Worm (Caenorhabditis elegans) whole organism, L1 larva: ENCODE measurements around the gene decr-1.3.

ENCODE experiments used
- C16A3.4 ChIP-seq: fragments of 150-350 bp; optimal IDR thresholded peaks from 2 replicates; lab custom pipeline; 2014; ENCODE audit warnings: missing biosample characterization, missing genetic modification characterization
- C34B4.2 ChIP-seq: sonication (generic microtip); optimal IDR thresholded peaks from 2 replicates; lab custom pipeline; 2017; ENCODE audit warnings: mild to moderate bottlenecking, missing genetic modification characterization, missing compliant biosample characterization
- aha-1 ChIP-seq: fragments of 150-350 bp; optimal IDR thresholded peaks from 2 replicates; lab custom pipeline; 2014; ENCODE audit warnings: missing biosample characterization, missing genetic modification characterization
- alr-1 ChIP-seq: fragments of 200-800 bp; sonication (Bioruptor generic); optimal IDR thresholded peaks from 2 replicates; lab custom pipeline; 2018; ENCODE audit warnings: borderline replicate concordance, mild to moderate bottlenecking, missing genetic modification characterization, missing compliant biosample characterization
- blmp-1 ChIP-seq: fragments of 150-350 bp; optimal IDR thresholded peaks from 2 replicates; lab custom pipeline; 2014; ENCODE audit warnings: missing biosample characterization, missing genetic modification characterization
- dpl-1 ChIP-seq, 3 experiments: fragments of 150-350 bp in 2 of 3; sonication (generic microtip) in 1 of 3; optimal IDR thresholded peaks; 2 replicates each; lab custom pipeline; 2014 to 2017; ENCODE audit warnings: missing biosample characterization in 3 of 3, missing genetic modification characterization in 3 of 3, missing genetic modification reagents in 3 of 3
- efl-1 ChIP-seq, 4 experiments: fragments of 150-350 bp; optimal IDR thresholded peaks in 3 of 4; peaks in 1 of 4; 1 replicate in 1 of 4; 2 replicates in 3 of 4; lab custom pipeline; 2014; ENCODE audit warnings: missing biosample characterization in 2 of 4, missing genetic modification characterization in 2 of 4, missing genetic modification reagents in 2 of 4
- egl-13 ChIP-seq: sonication (generic microtip); optimal IDR thresholded peaks from 2 replicates; lab custom pipeline; 2016; ENCODE audit warnings: missing genotype, missing genetic modification reagents, missing genetic modification characterization, missing compliant biosample characterization
- elt-2 ChIP-seq: sonication (generic microtip); optimal IDR thresholded peaks from 2 replicates; lab custom pipeline; 2016; ENCODE audit warnings: missing genetic modification characterization, mild to moderate bottlenecking, inconsistent platforms, missing compliant biosample characterization, missing genetic modification reagents
- elt-3 ChIP-seq, 6 experiments: fragments of 150-350 bp in 1 of 6; sonication (generic microtip); optimal IDR thresholded peaks; 2 replicates each; lab custom pipeline; 2017 to 2018; ENCODE audit warnings: missing biosample characterization in 6 of 6, missing genetic modification characterization in 6 of 6, inconsistent platforms in 1 of 6
- fkh-4 ChIP-seq: sonication (generic microtip); optimal IDR thresholded peaks from 2 replicates; lab custom pipeline; 2016; ENCODE audit warnings: missing compliant biosample characterization, missing genetic modification characterization, borderline replicate concordance
- fos-1 ChIP-seq: fragments of 150-350 bp; optimal IDR thresholded peaks from 2 replicates; lab custom pipeline; 2014; ENCODE audit warnings: missing biosample characterization, missing genetic modification characterization
- hlh-17 ChIP-seq: fragments of 200-800 bp; sonication (Bioruptor generic); optimal IDR thresholded peaks from 2 replicates; lab custom pipeline; 2018; ENCODE audit warnings: missing genetic modification characterization, mild to moderate bottlenecking, missing compliant biosample characterization, moderate library complexity, borderline replicate concordance
- hpl-2 ChIP-seq: fragments of 150-350 bp; optimal IDR thresholded peaks from 2 replicates; lab custom pipeline; 2014; ENCODE audit warnings: missing biosample characterization, missing genetic modification reagents, missing genetic modification characterization
- irx-1 ChIP-seq: sonication (generic microtip); optimal IDR thresholded peaks from 2 replicates; lab custom pipeline; 2016; ENCODE audit warnings: missing genetic modification characterization, missing compliant biosample characterization
- jun-1 ChIP-seq: fragments of 150-350 bp; optimal IDR thresholded peaks from 2 replicates; lab custom pipeline; 2014; ENCODE audit warnings: missing biosample characterization, missing genetic modification reagents, missing genetic modification characterization
- lin-14 ChIP-seq: fragments of 200-800 bp; sonication (Bioruptor generic); optimal IDR thresholded peaks from 2 replicates; lab custom pipeline; 2018; ENCODE audit warnings: mild to moderate bottlenecking, missing genetic modification characterization, moderate library complexity, missing compliant biosample characterization
- mef-2 ChIP-seq: fragments of 150-350 bp; optimal IDR thresholded peaks from 2 replicates; lab custom pipeline; 2014; ENCODE audit warnings: missing biosample characterization, missing genetic modification characterization
- nhr-19 ChIP-seq: fragments of 200-800 bp; sonication (Bioruptor generic); conservative IDR thresholded peaks from 2 replicates; pipeline ENCODE4 v1.3.6; 2022; ENCODE audit warnings: missing genetic modification characterization, missing compliant biosample characterization
- pqm-1 ChIP-seq: sonication (generic microtip); optimal IDR thresholded peaks from 3 replicates; lab custom pipeline; 2017; ENCODE audit warnings: missing biosample characterization, missing genetic modification characterization
- sptf-1 ChIP-seq: fragments of 150-350 bp; optimal IDR thresholded peaks from 2 replicates; lab custom pipeline; 2014; ENCODE audit warnings: missing biosample characterization, missing genetic modification characterization
- tlp-1 ChIP-seq: fragments of 150-350 bp; optimal IDR thresholded peaks from 2 replicates; lab custom pipeline; 2014; ENCODE audit warnings: missing biosample characterization, missing genetic modification characterization
- vab-15 ChIP-seq: sonication (generic microtip); optimal IDR thresholded peaks from 2 replicates; lab custom pipeline; 2017; ENCODE audit warnings: missing genotype, mild to moderate bottlenecking, missing genetic modification characterization, missing compliant biosample characterization
- zag-1 ChIP-seq: fragments of 150-350 bp; optimal IDR thresholded peaks from 2 replicates; lab custom pipeline; 2014; ENCODE audit warnings: missing biosample characterization, missing genetic modification characterization
- zip-4 ChIP-seq: fragments of 200-800 bp; sonication (Bioruptor generic); optimal IDR thresholded peaks from 2 replicates; lab custom pipeline; 2018; ENCODE audit warnings: mild to moderate bottlenecking, missing genetic modification characterization, moderate library complexity, missing compliant biosample characterization
- ztf-11 ChIP-seq, 2 experiments: sonication (generic microtip); optimal IDR thresholded peaks; 2 replicates each; lab custom pipeline; 2016 to 2017; ENCODE audit warnings: missing genetic modification characterization in 2 of 2, missing biosample characterization in 1 of 2, missing compliant biosample characterization in 1 of 2

The decr-1.3 gene

DNA sequence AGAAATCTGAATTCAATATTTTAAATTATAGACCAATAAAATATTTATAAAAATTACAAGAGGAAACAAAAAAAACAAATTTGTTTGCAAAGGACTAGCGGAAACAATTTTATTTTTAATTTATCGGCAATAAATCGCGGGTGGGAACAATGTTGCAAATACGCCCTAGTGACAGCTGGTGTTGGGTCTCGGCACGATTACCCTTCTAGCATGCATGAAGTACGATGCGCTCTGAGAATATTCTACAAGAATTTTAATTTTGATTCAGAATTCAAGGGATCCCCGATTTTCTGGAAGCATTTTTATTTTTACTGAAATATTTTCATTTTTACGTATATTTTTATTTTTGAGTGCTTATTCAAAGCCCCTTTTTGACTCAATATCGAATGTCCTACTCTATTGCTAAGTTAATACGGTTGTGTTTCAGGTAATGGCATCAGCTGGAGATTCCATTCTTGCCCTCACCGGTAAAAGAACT, 11.7 kb upstream of the decr-1.3 start, which contains the start of the genes mig-5 and cct-1 (continued):
- TF ChIP-seq zip-4 (GFP tag; lab: Kevin White, UChicago): peak; percentile 91

- TF ChIP-seq tlp-1 (tag; lab: Kevin White, UChicago): no peak
- TF ChIP-seq egl-13 (tag; lab: Kevin White, UChicago): no peak
- TF ChIP-seq irx-1 (tag; lab: Kevin White, UChicago): no peak
- TF ChIP-seq fos-1 (tag; lab: Kevin White, UChicago): no peak
- TF ChIP-seq, all 84 proteins: peak for 0
These were observed 8.1 kb upstream of the decr-1.3 start, which contains the start of gene dylt-3 for ce11 chrII:8181437-8181836. TSS of gene dylt-3 (plus strand) at chrII:8181737.

DNA sequence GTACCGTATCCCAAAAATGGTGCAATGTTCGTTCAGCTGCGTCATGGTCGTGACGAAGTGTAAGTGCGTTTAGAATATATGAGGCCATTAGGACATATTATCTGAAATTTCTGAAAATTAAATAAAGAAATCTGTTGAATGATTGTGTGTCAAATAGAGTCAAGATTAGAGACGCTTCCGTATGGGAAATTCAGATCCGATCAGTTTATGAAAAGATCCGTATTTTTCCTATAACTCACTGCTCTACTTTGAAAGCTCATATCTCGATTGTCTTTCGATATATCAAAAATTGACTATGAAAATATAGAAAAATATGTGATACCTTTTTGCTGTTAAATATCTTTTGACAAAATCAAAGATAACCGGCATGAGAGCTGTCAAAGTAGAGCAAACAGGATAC, 6.9 kb upstream of the decr-1.3 start, which contains the start of gene T05C12.4:
Gene T05C12.4 (minus strand): TSS at position 101 of the 400 bp plus-strand sequence.
- TF ChIP-seq C34B4.2 (tag; lab: Kevin White, UChicago): no peak
- TF ChIP-seq lin-14: no peak
- no peak for TF ChIP-seq pqm-1 (tag; lab: Kevin White, UChicago)
- TF ChIP-seq elt-3 (tag; optimal IDR thresholded peaks at IDR 0.05; lab: Kevin White, UChicago): no peak
- no peak for TF ChIP-seq fkh-4 (tag; lab: Kevin White, UChicago)
- TF ChIP-seq mef-2: no peak
- TF ChIP-seq dpl-1 (GFP tag; optimal IDR thresholded peaks at IDR 0.05; lab: Kevin White, UChicago): no peak
- no peak for TF ChIP-seq vab-15 (tag; lab: Kevin White, UChicago)

DNA sequence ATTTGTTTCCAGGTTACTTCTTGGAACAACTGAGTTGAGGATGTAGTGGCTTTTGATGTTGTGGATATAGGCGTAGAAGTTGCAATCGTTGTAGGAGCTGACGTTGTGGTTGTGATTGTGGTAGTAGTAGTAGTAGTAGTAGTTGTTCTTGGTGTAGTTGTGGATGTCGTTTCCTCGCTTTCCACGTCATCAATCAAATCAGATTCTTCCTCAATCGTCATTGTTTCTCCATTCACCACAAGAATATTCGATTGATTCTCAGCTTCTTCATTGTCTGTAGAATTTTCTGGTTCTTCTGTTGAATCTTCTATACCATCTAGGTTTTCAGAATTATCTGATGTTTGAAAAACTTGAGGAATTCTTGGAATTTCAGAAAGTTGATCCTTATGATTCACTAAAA, 5.3 kb upstream of the decr-1.3 start:
- no peak for TF ChIP-seq elt-2
- no peak for TF ChIP-seq jun-1 (tag; lab: Kevin White, UChicago)
- TF ChIP-seq fos-1 (tag; lab: Kevin White, UChicago): no peak

DNA sequence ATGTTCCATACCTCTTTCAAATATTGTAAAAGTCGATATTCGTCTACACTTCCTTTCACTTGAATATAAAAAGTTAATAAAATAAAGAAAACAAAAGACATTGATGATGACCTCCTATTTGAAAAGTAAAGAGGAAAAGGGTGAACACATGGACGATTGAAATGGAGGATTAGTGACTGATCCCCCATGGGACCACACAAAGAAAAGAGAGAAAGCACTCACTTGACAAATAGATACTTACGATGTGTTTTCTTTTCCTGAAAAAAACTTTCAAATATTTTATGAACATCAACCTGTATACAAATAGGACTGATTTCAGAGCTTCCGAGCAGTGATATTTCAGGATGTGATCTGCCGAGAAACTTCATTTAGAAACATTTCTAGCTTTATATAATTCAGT, 3.7 kb upstream of the decr-1.3 start, which contains the start of gene acr-14:
Gene acr-14 (minus strand): TSS at position 101 of the 400 bp plus-strand sequence.
- TF ChIP-seq sptf-1 (tag; lab: Kevin White, UChicago): no peak
- no peak for TF ChIP-seq ztf-11 (tag; optimal IDR thresholded peaks at IDR 0.05; lab: Kevin White, UChicago)
- no peak for TF ChIP-seq blmp-1
- TF ChIP-seq zip-4 (GFP tag; lab: Kevin White, UChicago): no peak
- TF ChIP-seq efl-1 (optimal IDR thresholded peaks at IDR 0.05; lab: Kevin White, UChicago): no peak
- no peak for TF ChIP-seq efl-1 (GFP tag; optimal IDR thresholded peaks at IDR 0.05 in 1 of 2; lab: Kevin White, UChicago)
- TF ChIP-seq C16A3.4 (tag; lab: Kevin White, UChicago): no peak

ce11 chrII:8174148-8174547, 799 bp upstream of the decr-1.3 start:
- no peak for TF ChIP-seq alr-1
- TF ChIP-seq zag-1: no peak
- TF ChIP-seq pqm-1 (tag; lab: Kevin White, UChicago): no peak
- TF ChIP-seq hlh-17 (GFP tag; lab: Kevin White, UChicago): no peak
- no peak for TF ChIP-seq nhr-19 (GFP tag; lab: Robert Waterston, UW)
- TF ChIP-seq hpl-2 (GFP tag; lab: Kevin White, UChicago): no peak
- no peak for TF ChIP-seq C16A3.4 (tag; lab: Kevin White, UChicago)
- TF ChIP-seq efl-1 (optimal IDR thresholded peaks at IDR 0.05; lab: Kevin White, UChicago): no peak
- no peak for TF ChIP-seq efl-1 (GFP tag; optimal IDR thresholded peaks at IDR 0.05 in 1 of 2; lab: Kevin White, UChicago)
- TF ChIP-seq, all 84 proteins: peak for 0

DNA sequence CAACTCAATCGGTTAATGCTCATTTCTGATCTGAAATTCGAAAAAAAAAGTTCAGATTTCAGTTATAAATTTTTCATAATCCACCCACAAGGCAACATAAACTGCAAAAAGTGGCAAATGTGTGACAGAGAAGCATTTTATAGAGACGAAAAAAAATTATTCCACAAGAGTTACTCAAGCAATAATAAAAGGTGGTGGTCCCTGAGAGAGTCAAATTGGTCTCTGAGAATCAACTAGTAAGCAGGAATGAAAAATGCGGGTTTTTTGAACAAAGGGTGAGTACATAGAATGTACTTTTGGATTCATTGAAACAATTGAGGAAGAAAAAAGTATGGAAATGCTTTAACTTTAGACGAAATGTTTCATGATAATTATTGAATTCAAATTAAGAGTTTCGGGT, 3.0 kb downstream of the decr-1.3 start, which contains the start of gene T05C12.11:
Gene T05C12.11 (minus strand): TSS at position 101 of the 400 bp plus-strand sequence.
- TF ChIP-seq lin-14 (peak; percentile 17), aha-1 (tag; lab: Kevin White, UChicago) (no peak)
